Fruit fly (Drosophila melanogaster) whole organism, adult: ENCODE data around the gene Hsc70-3.

ENCODE experiments used
- CG12768 ChIP-seq: fragments of 200-800 bp; sonication (Bioruptor generic); optimal IDR thresholded peaks from 2 replicates; lab custom pipeline; 2017; ENCODE audit warnings: missing biosample characterization, missing genetic modification characterization, mild to moderate bottlenecking, moderate library complexity, missing genetic modification reagents
- CG14711 ChIP-seq: fragments of 200-800 bp; sonication (Bioruptor generic); optimal IDR thresholded peaks from 2 replicates; lab custom pipeline; 2018; ENCODE audit warnings: missing biosample characterization, mild to moderate bottlenecking, missing genetic modification characterization, moderate library complexity
- CG1620 ChIP-seq: fragments of 200-800 bp; sonication (Bioruptor generic); optimal IDR thresholded peaks from 2 replicates; lab custom pipeline; 2016; ENCODE audit warnings: missing biosample characterization, missing genetic modification characterization
- CG33017 ChIP-seq: fragments of 200-800 bp; sonication (Bioruptor generic); optimal IDR thresholded peaks from 2 replicates; lab custom pipeline; 2018; ENCODE audit warnings: missing biosample characterization, mild to moderate bottlenecking, missing genetic modification characterization, moderate library complexity
- CG5204 ChIP-seq: fragments of 200-800 bp; sonication (Bioruptor generic); optimal IDR thresholded peaks from 2 replicates; lab custom pipeline; 2016; ENCODE audit warnings: missing biosample characterization, missing genetic modification characterization
- CG7101 ChIP-seq: fragments of 200-800 bp; sonication (Bioruptor generic); optimal IDR thresholded peaks from 2 replicates; lab custom pipeline; 2018; ENCODE audit warnings: missing biosample characterization, mild to moderate bottlenecking, missing genetic modification characterization, moderate library complexity
- Clk ChIP-seq: fragments of 200-800 bp; sonication (Bioruptor generic); optimal IDR thresholded peaks from 2 replicates; lab custom pipeline; 2017; ENCODE audit warnings: missing biosample characterization, missing genetic modification characterization
- Hr96 ChIP-seq: fragments of 200-800 bp; sonication (Bioruptor generic); optimal IDR thresholded peaks from 2 replicates; lab custom pipeline; 2016; ENCODE audit warnings: missing biosample characterization, missing genetic modification characterization
- Mnt ChIP-seq: fragments of 200-800 bp; sonication (Bioruptor generic); optimal IDR thresholded peaks from 2 replicates; lab custom pipeline; 2016; ENCODE audit warnings: missing biosample characterization, mild to moderate bottlenecking, missing genetic modification characterization
- toe ChIP-seq: fragments of 200-800 bp; sonication (Bioruptor generic); optimal IDR thresholded peaks from 2 replicates; lab custom pipeline; 2016; ENCODE audit warnings: missing biosample characterization, missing genetic modification characterization

DNA sequence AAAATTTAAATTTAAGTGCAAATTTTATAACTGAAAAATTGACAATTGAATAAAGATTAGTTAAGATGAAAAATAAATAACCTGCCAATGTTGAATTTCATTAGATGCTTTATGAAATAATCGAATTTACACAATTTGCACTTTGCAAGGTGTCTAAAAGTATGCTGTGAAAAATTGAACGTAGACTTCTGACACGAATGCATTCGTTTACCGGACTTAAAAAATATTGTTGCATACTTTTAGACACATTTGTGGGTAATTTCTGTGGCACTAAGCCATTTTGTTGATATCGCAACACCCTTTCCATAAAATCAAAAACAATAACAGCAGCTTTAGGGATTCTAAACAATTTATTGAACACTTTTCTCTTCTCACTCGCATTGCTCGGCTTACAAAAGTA, 37.5 kb downstream of the Hsc70-3 start:
- TF ChIP-seq Clk (GFP tag; lab: Kevin White, UChicago) (no peak), CG33017 (tag; lab: Kevin White, UChicago) (no peak), CG14711 (tag; lab: Kevin White, UChicago) (no peak), CG5204 (GFP tag; lab: Kevin White, UChicago) (no peak), CG12768 (no peak), toe (GFP tag; lab: Kevin White, UChicago) (no peak), Mnt (no peak), CG7101 (tag; lab: Kevin White, UChicago) (no peak), CG1620 (no peak), Hr96 (GFP tag; lab: Kevin White, UChicago) (no peak)
